Worm (Caenorhabditis elegans): ENCODE data around the gene ucr-2.2.

DNA sequence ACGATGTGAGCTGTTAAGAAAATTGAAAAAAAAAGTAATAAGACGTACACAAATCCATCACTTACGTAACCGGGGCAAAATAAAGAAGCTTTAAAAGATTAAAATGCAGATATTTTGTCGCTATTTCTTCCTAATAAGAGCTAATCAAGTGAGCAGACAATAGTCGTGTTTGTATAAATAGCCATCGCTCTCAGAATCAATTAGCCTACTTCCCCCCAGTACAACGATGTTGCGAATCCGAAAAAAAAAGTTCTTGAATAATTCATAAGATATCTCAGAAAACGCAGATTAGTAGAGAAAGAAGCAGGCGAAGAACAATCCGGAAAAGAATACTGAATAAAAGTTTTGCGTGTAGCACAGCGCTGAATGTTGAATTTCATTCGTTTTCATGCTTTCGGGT lies 41.6 kb downstream of the ucr-2.2 start:
- TF ChIP-seq hlh-8 (tag; optimal IDR thresholded peaks at IDR 0.05) (no peak), unc-42 (tag; optimal IDR thresholded peaks at IDR 0.05) (no peak), unc-3 (GFP tag; conservative IDR thresholded peaks at IDR 0.05) (no peak), unc-3 (tag; optimal IDR thresholded peaks at IDR 0.05) (no peak), odd-2 (tag; optimal IDR thresholded peaks at IDR 0.05) (no peak), ceh-45 (GFP tag; IDR thresholded peaks at IDR 0.05) (no peak), ama-1 (optimal IDR thresholded peaks at IDR 0.05) (no peak), ceh-19 (GFP tag; optimal IDR thresholded peaks at IDR 0.05) (no peak), rnt-1 (tag; optimal IDR thresholded peaks at IDR 0.05) (no peak), T23F11.4 (GFP tag; optimal IDR thresholded peaks at IDR 0.05) (no peak), nhr-11 (tag; optimal IDR thresholded peaks at IDR 0.05) (no peak), sdc-2 (tag; optimal IDR thresholded peaks at IDR 0.05) (no peak), nfya-1 (tag; optimal IDR thresholded peaks at IDR 0.05) (no peak), fkh-10 (GFP tag; optimal IDR thresholded peaks at IDR 0.05) (no peak)

All from whole organism, late embryonic.